Worm (Caenorhabditis elegans) whole organism, early embryonic: ENCODE measurements around the gene ttr-15.
A peak's percentile ranks its signal among the peaks of the same experiment; 100 is the strongest.

ENCODE experiments used
- B0310.2 ChIP-seq: sonication (generic microtip); optimal IDR thresholded peaks from 2 replicates; lab custom pipeline; 2016; ENCODE audit warnings: mild to moderate bottlenecking, missing genetic modification characterization, missing compliant biosample characterization
- F13C5.2 ChIP-seq: sonication (generic microtip); optimal IDR thresholded peaks from 2 replicates; lab custom pipeline; 2017; ENCODE audit warnings: mild to moderate bottlenecking, missing genetic modification characterization, inconsistent platforms, missing compliant biosample characterization
- aly-1 ChIP-seq: sonication (generic microtip); optimal IDR thresholded peaks from 2 replicates; lab custom pipeline; 2016; ENCODE audit warnings: missing genetic modification characterization, missing compliant biosample characterization
- ama-1 ChIP-seq: fragments of 150-350 bp; optimal IDR thresholded peaks from 2 replicates; lab custom pipeline; 2014
- ceh-13 ChIP-seq: fragments of 200-800 bp; sonication (Bioruptor generic); optimal IDR thresholded peaks from 2 replicates; lab custom pipeline; 2018; ENCODE audit warnings: mild to moderate bottlenecking, missing genetic modification characterization, missing compliant biosample characterization
- ceh-36 ChIP-seq: sonication (generic microtip); optimal IDR thresholded peaks from 2 replicates; lab custom pipeline; 2016; ENCODE audit warnings: missing genetic modification characterization, inconsistent platforms, missing compliant biosample characterization
- ets-7 ChIP-seq: sonication (generic microtip); optimal IDR thresholded peaks from 2 replicates; lab custom pipeline; 2016; ENCODE audit warnings: missing genotype, missing genetic modification characterization, missing compliant biosample characterization
- flt-1 ChIP-seq: fragments of 200-800 bp; sonication (Bioruptor generic); IDR thresholded peaks from 2 replicates; pipeline ENCODE4 v1.3.6; 2022; ENCODE audit warnings: missing genetic modification characterization, missing compliant biosample characterization
- hmbx-1 ChIP-seq: sonication (generic microtip); optimal IDR thresholded peaks from 2 replicates; lab custom pipeline; 2016; ENCODE audit warnings: mild to moderate bottlenecking, missing genetic modification characterization, missing compliant biosample characterization
- hmg-4 ChIP-seq: fragments of 200-800 bp; sonication (Bioruptor generic); optimal IDR thresholded peaks from 2 replicates; lab custom pipeline; 2018; ENCODE audit warnings: mild to moderate bottlenecking, missing genetic modification characterization, missing compliant biosample characterization
- hnd-1 ChIP-seq: sonication (generic microtip); optimal IDR thresholded peaks from 2 replicates; lab custom pipeline; 2016; ENCODE audit warnings: missing genetic modification characterization, missing compliant biosample characterization
- pes-1 ChIP-seq: fragments of 200-800 bp; sonication (Bioruptor generic); IDR thresholded peaks from 2 replicates; pipeline ENCODE4 v1.3.6; 2022; ENCODE audit warnings: missing genetic modification reagents, missing genetic modification characterization, missing compliant biosample characterization
- scrt-1 ChIP-seq: fragments of 200-800 bp; sonication (Bioruptor generic); IDR thresholded peaks from 2 replicates; pipeline ENCODE4 v1.3.6; 2022; ENCODE audit warnings: missing genetic modification characterization, missing compliant biosample characterization
- sea-1 ChIP-seq: fragments of 200-800 bp; sonication (Bioruptor generic); conservative IDR thresholded peaks from 2 replicates; pipeline ENCODE4 v1.3.6; 2022; ENCODE audit warnings: missing genetic modification characterization, missing compliant biosample characterization
- tbx-11 ChIP-seq: fragments of 200-800 bp; sonication (Bioruptor generic); IDR thresholded peaks from 2 replicates; pipeline ENCODE4 v1.3.6; 2022; ENCODE audit warnings: missing genetic modification characterization, missing compliant biosample characterization
- tbx-37 ChIP-seq: fragments of 200-800 bp; sonication (Bioruptor generic); conservative IDR thresholded peaks from 2 replicates; pipeline ENCODE4 v1.3.6; 2022; ENCODE audit warnings: missing genetic modification reagents, missing genetic modification characterization, missing compliant biosample characterization
- tra-4 ChIP-seq: sonication (generic microtip); optimal IDR thresholded peaks from 2 replicates; lab custom pipeline; 2017; ENCODE audit warnings: missing genetic modification characterization, missing compliant biosample characterization

Gene ttr-15

DNA sequence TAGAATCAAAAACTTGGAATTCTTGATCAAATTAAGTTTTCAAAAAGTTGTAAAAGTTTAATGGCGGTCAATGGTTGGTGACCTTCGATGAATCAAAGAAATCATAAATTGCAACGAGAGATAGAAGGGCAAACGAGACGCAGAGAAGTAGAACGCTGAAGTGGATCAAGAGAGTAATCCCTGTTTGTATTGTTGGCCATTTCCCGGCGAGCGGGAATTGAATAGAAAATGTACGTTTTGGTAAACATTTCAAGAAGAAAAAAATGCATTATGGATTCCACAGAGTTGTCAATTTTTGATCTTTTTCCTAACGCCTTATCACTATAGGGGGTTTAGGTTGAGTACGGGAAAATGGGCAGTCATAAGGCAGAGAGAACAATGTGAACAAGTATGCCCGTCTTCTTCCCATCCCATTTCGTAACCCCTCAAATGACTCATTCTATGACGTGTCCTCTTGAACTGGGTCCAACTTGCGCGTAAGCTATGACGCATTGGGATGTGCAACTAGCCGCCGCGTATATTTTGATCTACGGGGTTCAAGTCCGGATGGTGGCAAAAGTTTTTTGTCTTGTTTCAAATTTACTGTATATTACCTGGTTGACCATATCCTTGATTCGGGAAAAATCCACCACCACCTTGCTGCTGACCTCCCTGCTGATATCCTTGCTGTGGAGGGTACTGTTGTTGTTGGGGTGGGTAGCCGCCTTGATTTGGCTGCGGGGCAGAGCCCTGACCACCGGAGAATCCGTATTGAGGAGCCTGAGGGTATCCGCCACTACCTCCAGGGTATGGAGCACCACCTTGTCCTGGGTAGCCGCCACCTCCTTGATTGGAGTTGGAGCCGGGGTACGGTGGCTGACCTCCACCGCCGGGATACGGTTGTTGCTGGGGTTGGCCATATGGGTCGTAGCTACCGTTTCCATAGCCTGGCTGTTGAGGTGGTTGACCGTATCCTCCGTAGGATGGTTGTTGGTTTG, 8.8 kb upstream of the ttr-15 start:
- TF ChIP-seq scrt-1 (GFP tag; lab: Robert Waterston, UW) (0 out of 2 replicates have a peak, but pooled peaks have one; percentile 15), ceh-36 (tag; lab: Kevin White, UChicago) (no peak)

DNA sequence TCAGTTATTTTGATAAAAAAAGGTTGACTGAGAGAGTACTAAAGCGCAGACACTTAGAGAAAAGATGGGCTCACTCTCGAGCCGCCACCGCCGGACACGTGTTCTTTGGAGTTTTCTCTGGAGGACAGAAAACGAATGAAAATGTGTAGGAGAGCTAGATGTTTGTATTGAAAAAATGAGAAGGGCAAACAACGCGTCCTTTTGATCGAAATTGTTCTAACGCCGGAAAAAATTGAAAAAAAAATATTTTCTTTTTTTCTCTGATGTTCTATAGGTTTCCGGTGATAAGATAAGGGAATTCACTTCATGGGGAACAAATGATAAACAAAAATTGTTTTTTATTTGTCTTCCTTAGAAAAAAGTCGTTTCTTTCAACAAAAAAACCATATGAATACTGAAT, 7.8 kb upstream of the ttr-15 start:
- TF ChIP-seq hnd-1 (tag; lab: Kevin White, UChicago) (no peak), hmg-4 (GFP tag; lab: Kevin White, UChicago) (no peak), scrt-1 (GFP tag; lab: Robert Waterston, UW) (no peak)

DNA sequence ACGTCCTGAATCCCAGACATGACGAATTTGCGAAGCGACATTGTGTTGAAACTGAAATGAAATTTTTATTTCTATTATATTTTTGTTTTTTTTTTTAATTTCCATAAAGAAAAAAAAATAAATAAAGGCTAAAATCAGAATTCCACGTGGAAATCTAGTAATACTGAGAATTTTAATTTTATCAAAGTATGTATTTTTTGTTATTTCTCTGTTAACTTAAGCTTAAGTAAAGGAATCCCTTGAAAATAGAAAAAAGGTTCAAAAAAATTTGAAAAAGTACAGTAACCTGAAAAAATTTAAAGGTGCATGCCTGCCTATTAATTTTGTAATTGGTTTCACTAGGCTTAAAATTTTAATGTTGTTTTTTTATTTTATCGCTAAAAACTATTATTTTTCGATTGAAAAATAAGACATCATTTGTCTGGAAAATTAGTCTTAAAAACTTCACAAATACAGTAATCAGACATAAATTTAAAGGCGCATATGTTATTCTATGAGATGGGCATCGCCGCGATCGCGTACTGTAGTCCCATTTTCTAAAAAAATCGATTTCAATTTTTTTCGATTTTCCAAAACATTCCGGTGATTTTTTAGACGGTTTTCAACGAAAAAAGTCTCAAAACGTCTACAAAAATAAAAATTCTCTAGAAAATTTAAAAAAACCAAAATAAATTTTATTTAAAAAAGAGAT, 7.1 kb upstream of the ttr-15 start, which contains the start of gene nex-2:
nex-2 (minus strand) TSS at position 51 of the 691 bp plus-strand sequence.
- TF ChIP-seq tbx-37 (GFP tag; lab: Robert Waterston, UW) (no peak), hmbx-1 (no peak), sea-1 (GFP tag; lab: Robert Waterston, UW) (no peak), hnd-1 (tag; lab: Kevin White, UChicago) (no peak), ama-1 (lab: Kevin White, UChicago) (no peak), ceh-36 (tag; lab: Kevin White, UChicago) (no peak), scrt-1 (GFP tag; lab: Robert Waterston, UW) (no peak), tbx-11 (GFP tag; lab: Robert Waterston, UW) (no peak), aly-1 (tag; lab: Kevin White, UChicago) (no peak), ceh-13 (no peak), F13C5.2 (tag; lab: Kevin White, UChicago) (no peak), flt-1 (GFP tag; lab: Robert Waterston, UW) (no peak), tra-4 (tag; lab: Kevin White, UChicago) (no peak)

DNA sequence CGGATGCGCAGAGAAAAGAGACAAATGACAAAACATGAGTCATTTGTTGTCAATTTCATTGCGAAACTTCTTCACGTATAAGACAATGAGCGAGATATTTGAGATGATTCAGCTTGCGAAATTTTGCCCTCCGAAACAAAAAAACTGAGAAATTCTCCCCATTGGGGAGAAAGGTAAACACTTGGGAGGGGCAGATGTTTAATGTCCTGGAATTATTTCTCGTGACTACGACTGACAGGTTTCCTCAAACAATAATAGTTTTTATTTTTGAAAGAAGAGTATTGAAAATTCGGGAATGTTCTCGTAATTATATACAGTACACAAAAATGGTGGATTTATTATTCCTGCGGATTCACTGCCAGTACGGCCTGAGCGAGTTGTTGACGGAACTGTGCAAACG, 6.4 kb upstream of the ttr-15 start:
- TF ChIP-seq pes-1: no peak
- TF ChIP-seq tbx-37 (GFP tag; lab: Robert Waterston, UW): no peak
- TF ChIP-seq ama-1 (lab: Kevin White, UChicago): no peak
- no peak for TF ChIP-seq tra-4 (tag; lab: Kevin White, UChicago)
- no peak for TF ChIP-seq flt-1 (GFP tag; lab: Robert Waterston, UW)
- no peak for TF ChIP-seq hmg-4 (GFP tag; lab: Kevin White, UChicago)
- no peak for TF ChIP-seq ets-7
- TF ChIP-seq scrt-1 (GFP tag; lab: Robert Waterston, UW): no peak
- TF ChIP-seq aly-1 (tag; lab: Kevin White, UChicago): no peak
- no peak for TF ChIP-seq tbx-11 (GFP tag; lab: Robert Waterston, UW)
- TF ChIP-seq B0310.2: no peak
- TF ChIP-seq ceh-36 (tag; lab: Kevin White, UChicago): no peak
- no peak for TF ChIP-seq sea-1 (GFP tag; lab: Robert Waterston, UW)
- TF ChIP-seq hmbx-1: no peak
- no peak for TF ChIP-seq F13C5.2 (tag; lab: Kevin White, UChicago)
- no peak for TF ChIP-seq ceh-13
- no peak for TF ChIP-seq hnd-1 (tag; lab: Kevin White, UChicago)

DNA sequence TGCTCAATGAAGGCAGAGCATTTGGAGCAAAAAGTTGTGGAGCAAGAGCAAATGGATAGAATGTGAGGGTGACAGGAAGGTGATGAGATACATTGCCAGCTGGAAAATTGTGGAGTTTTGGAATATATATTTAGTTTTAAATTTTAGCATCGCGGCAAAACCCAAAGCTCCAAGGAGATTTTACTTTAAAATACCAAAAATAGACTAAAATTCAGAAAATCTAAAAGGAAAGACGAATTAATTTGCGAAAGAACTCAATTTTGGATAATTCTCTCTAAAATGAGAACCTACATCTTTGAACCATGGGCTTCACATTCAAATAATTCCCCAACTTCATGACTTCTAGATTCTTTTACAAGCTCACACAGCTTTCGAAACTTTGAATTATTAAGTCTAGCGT, 5.1 kb upstream of the ttr-15 start, which contains the start of gene T07C4.12:
T07C4.12 (minus strand) TSS at position 101 of the 400 bp plus-strand sequence.
- TF ChIP-seq scrt-1 (GFP tag; lab: Robert Waterston, UW) (no peak), F13C5.2 (tag; lab: Kevin White, UChicago) (no peak), flt-1 (GFP tag; lab: Robert Waterston, UW) (no peak), tbx-37 (GFP tag; lab: Robert Waterston, UW) (no peak), ceh-36 (tag; lab: Kevin White, UChicago) (no peak), hmg-4 (GFP tag; lab: Kevin White, UChicago) (no peak)

DNA sequence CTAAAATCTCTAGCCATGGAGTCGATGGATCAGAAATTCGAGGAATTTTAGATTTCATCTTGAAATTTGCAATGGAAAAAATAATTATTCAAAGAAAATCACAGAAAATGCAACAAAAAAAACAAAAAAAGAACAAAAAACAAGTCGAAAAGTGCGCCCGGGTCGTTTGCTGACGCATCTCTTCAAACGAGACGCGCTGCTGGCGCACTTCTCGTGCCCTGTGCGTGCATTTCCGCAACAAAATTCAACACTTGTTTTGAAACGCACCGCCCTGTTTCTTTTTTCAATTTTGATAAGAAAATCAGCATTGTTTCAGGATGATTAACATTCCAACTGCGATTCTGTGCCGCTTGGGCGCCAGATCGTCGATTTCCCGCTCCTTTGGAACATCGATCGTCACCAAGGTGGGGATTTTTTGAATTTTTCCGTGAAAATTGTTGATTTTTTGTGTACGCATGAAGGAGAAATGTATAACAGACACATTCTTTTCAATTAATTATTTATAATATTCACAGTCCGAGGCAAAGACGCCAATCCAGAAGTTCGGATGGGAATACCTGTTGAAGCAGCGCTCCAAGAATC, 3.6 kb upstream of the ttr-15 start, which contains the start of the genes jmjd-4 and mev-1:
jmjd-4 (minus strand) TSS at position 58 of the 582 bp plus-strand sequence.
mev-1 (plus strand) TSS at position 317 of the 582 bp plus-strand sequence.
- TF ChIP-seq tbx-37 (GFP tag; lab: Robert Waterston, UW): no peak
- TF ChIP-seq sea-1 (GFP tag; lab: Robert Waterston, UW): no peak
- peak; percentile 23 for TF ChIP-seq ceh-36 (tag; lab: Kevin White, UChicago)
- no peak for TF ChIP-seq B0310.2
- TF ChIP-seq flt-1 (GFP tag; lab: Robert Waterston, UW): peak; percentile 51; the same call in 1 of the 2 replicates
- peak; percentile 73 for TF ChIP-seq F13C5.2 (tag; lab: Kevin White, UChicago)
- no peak for TF ChIP-seq hmbx-1
- TF ChIP-seq tbx-11 (GFP tag; lab: Robert Waterston, UW): 0 out of 2 replicates have a peak, but pooled peaks have one; percentile 40

DNA sequence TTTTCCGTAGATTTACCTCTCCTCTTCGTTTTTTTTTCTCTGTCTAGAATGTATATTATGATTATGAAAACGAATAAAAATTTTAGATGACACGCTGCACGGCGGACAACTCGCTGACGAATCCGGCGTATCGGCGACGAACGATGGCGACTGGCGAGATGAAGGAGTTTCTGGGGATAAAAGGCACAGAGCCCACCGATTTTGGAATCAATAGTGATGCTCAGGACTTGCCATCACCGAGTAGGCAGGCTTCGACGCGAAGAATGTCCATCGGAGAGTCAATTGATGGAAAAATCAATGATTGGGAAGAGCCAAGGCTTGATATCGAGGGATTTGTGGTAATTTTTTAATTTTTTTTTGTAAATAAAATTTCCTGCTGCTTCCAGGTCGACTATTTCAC, 2.6 kb upstream of the ttr-15 start, which contains the start of gene ced-9:
ced-9 (plus strand) TSS at position 87 of the 400 bp plus-strand sequence.
- TF ChIP-seq sea-1 (GFP tag; lab: Robert Waterston, UW) (no peak), flt-1 (GFP tag; lab: Robert Waterston, UW) (no peak), tra-4 (tag; lab: Kevin White, UChicago) (no peak), ceh-13 (no peak), tbx-37 (GFP tag; lab: Robert Waterston, UW) (no peak), hnd-1 (tag; lab: Kevin White, UChicago) (no peak), scrt-1 (GFP tag; lab: Robert Waterston, UW) (no peak), hmbx-1 (no peak)
